Worm (Caenorhabditis elegans) whole organism, L4/young adult: ENCODE data around the gene C29F7.2.
A peak's percentile ranks its signal among the peaks of the same experiment; 100 is the strongest.

Source experiments
- W03F9.2 ChIP-seq: fragments of 150-350 bp; optimal IDR thresholded peaks from 2 replicates; lab custom pipeline; 2014; ENCODE audit warnings: missing biosample characterization, missing genetic modification characterization
- him-1 ChIP-seq: sonication (generic microtip); optimal IDR thresholded peaks from 2 replicates; lab custom pipeline; 2016; ENCODE audit warnings: missing genotype, missing genetic modification reagents, missing genetic modification characterization, missing compliant biosample characterization

DNA sequence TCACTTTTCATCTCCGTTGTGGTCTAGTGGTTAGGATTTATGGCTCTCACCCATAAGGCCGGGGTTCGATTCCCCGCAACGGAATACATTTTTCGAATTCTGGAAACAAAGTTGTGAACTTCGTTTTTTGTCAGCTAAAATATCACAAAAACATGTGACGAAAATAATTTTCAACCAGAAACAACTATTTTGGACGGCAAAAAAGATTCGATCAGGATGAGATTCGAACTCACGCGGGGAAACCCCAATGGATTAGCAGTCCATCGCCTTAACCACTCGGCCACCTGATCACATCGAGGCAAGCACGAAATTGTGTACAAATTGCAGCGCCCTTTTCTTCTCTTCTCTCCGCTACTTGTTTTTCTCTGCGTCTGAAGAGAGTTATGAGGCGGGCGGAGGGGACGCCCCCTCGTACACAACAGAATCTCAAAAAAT lies 32.8 kb downstream of the C29F7.2 start:
- TF ChIP-seq him-1 (tag; lab: Kevin White, UChicago) (peak; percentile 69), W03F9.2 (tag; lab: Kevin White, UChicago) (peak; percentile 44)
